Worm (Caenorhabditis elegans): Measurements from ENCODE around the gene ech-5.

Gene ech-5

ce11 chrIV:796521-797073 is at the start of gene ech-5, which contains the start of gene F56B3.11:
Gene ech-5, plus strand, starts transcription at chrIV:797023.
Gene F56B3.11, minus strand, starts transcription at chrIV:796571.
- peak; percentile 68 for TF ChIP-seq F13H6.1 (tag; optimal IDR thresholded peaks at IDR 0.05)
- peak; percentile 32 for TF ChIP-seq egl-27 (tag; optimal IDR thresholded peaks at IDR 0.05)
- peak; percentile 50 for TF ChIP-seq Y55F3AM.14 (GFP tag; optimal IDR thresholded peaks at IDR 0.05)
- TF ChIP-seq snpc-4 (tag; optimal IDR thresholded peaks at IDR 0.05): peak; percentile 26
- TF ChIP-seq unc-62 (GFP tag; optimal IDR thresholded peaks at IDR 0.05): no peak
- no peak for TF ChIP-seq ceh-82 (tag; optimal IDR thresholded peaks at IDR 0.05)
- no peak for TF ChIP-seq zag-1 (tag; optimal IDR thresholded peaks at IDR 0.05)
- TF ChIP-seq crh-2 (tag; optimal IDR thresholded peaks at IDR 0.05): peak; percentile 56
- peak; percentile 66 for TF ChIP-seq nhr-25 (tag; optimal IDR thresholded peaks at IDR 0.05)
- TF ChIP-seq ztf-11 (tag; optimal IDR thresholded peaks at IDR 0.05): no peak
- peak; percentile 80 for TF ChIP-seq lin-13 (GFP tag; optimal IDR thresholded peaks at IDR 0.05)
- peak; percentile 39 for TF ChIP-seq nhr-129 (tag; optimal IDR thresholded peaks at IDR 0.05)
- peak; percentile 94 for TF ChIP-seq sma-3 (GFP tag; optimal IDR thresholded peaks at IDR 0.05)
- TF ChIP-seq R02D3.7 (tag; optimal IDR thresholded peaks at IDR 0.05): no peak
- peak; percentile 26 for TF ChIP-seq skn-1 (tag; optimal IDR thresholded peaks at IDR 0.05)
- TF ChIP-seq unc-55 (GFP tag; optimal IDR thresholded peaks at IDR 0.05): peak; percentile 87
- TF ChIP-seq ztf-4 (tag; optimal IDR thresholded peaks at IDR 0.05): peak; percentile 1
- peak; percentile 43 for TF ChIP-seq nhr-6 (tag; optimal IDR thresholded peaks at IDR 0.05)
- TF ChIP-seq fos-1 (tag; optimal IDR thresholded peaks at IDR 0.05): peak; percentile 44
- no peak for TF ChIP-seq lin-39 (tag; optimal IDR thresholded peaks at IDR 0.05)
- peak; percentile 48 to 88 for TF ChIP-seq lsy-2 (tag; optimal IDR thresholded peaks at IDR 0.05)
- peak; percentile 78 for TF ChIP-seq gmeb-1 (tag; optimal IDR thresholded peaks at IDR 0.05)
- TF ChIP-seq nhr-21 (tag; optimal IDR thresholded peaks at IDR 0.05): peak; percentile 13
- peak; percentile 37 for TF ChIP-seq nhr-10 (tag; optimal IDR thresholded peaks at IDR 0.05)
- TF ChIP-seq ceh-16 (tag; optimal IDR thresholded peaks at IDR 0.05): peak; percentile 25
- TF ChIP-seq C34F6.9 (tag; optimal IDR thresholded peaks at IDR 0.05): peak; percentile 91

- TF ChIP-seq elt-3 (tag; optimal IDR thresholded peaks at IDR 0.05): no peak
- TF ChIP-seq fos-1 (tag; optimal IDR thresholded peaks at IDR 0.05): no peak
- TF ChIP-seq nhr-77 (tag; optimal IDR thresholded peaks at IDR 0.05): no peak
- no peak for TF ChIP-seq zag-1 (tag; optimal IDR thresholded peaks at IDR 0.05)
- no peak for TF ChIP-seq Y55F3AM.14 (GFP tag; optimal IDR thresholded peaks at IDR 0.05)
- no peak for TF ChIP-seq mab-5 (tag; optimal IDR thresholded peaks at IDR 0.05)
- no peak for TF ChIP-seq sem-4 (tag; optimal IDR thresholded peaks at IDR 0.05)
- no peak for TF ChIP-seq R02D3.7 (tag; optimal IDR thresholded peaks at IDR 0.05)
- TF ChIP-seq mdl-1 (tag; optimal IDR thresholded peaks at IDR 0.05): no peak
- TF ChIP-seq nhr-129 (tag; optimal IDR thresholded peaks at IDR 0.05): no peak
- TF ChIP-seq lin-11 (tag; optimal IDR thresholded peaks at IDR 0.05): no peak
- TF ChIP-seq lsy-2 (tag; optimal IDR thresholded peaks at IDR 0.05): no peak
- no peak for TF ChIP-seq gmeb-1 (tag; optimal IDR thresholded peaks at IDR 0.05)
- TF ChIP-seq C34F6.9 (tag; optimal IDR thresholded peaks at IDR 0.05): no peak
- no peak for TF ChIP-seq ztf-1 (GFP tag; conservative IDR thresholded peaks at IDR 0.05)
- no peak for TF ChIP-seq crh-2 (tag; optimal IDR thresholded peaks at IDR 0.05)
Measured at ce11 chrIV:749557-749956, 47.3 kb upstream of the ech-5 start.

- TF ChIP-seq mab-5 (tag; optimal IDR thresholded peaks at IDR 0.05) (no peak), nhr-21 (tag; optimal IDR thresholded peaks at IDR 0.05) (no peak), alr-1 (tag; optimal IDR thresholded peaks at IDR 0.05) (no peak), aly-2 (tag; optimal IDR thresholded peaks at IDR 0.05) (no peak), gmeb-1 (tag; optimal IDR thresholded peaks at IDR 0.05) (no peak), elt-1 (tag; optimal IDR thresholded peaks at IDR 0.05) (no peak), R02D3.7 (tag; optimal IDR thresholded peaks at IDR 0.05) (no peak), unc-62 (GFP tag; optimal IDR thresholded peaks at IDR 0.05) (no peak), Y55F3AM.14 (GFP tag; optimal IDR thresholded peaks at IDR 0.05) (no peak)
Measured at ce11 chrIV:754357-754972, 42.4 kb upstream of the ech-5 start.

ce11 chrIV:756421-756820 is 40.4 kb upstream of the ech-5 start, which contains the start of gene srt-23:
Gene srt-23, plus strand, starts transcription at chrIV:756721.
- no peak for TF ChIP-seq sem-4 (tag; optimal IDR thresholded peaks at IDR 0.05)
- TF ChIP-seq aly-2 (tag; optimal IDR thresholded peaks at IDR 0.05): no peak
- no peak for TF ChIP-seq nhr-6 (tag; optimal IDR thresholded peaks at IDR 0.05)
- TF ChIP-seq fos-1 (tag; optimal IDR thresholded peaks at IDR 0.05): no peak
- no peak for TF ChIP-seq sma-3 (GFP tag; optimal IDR thresholded peaks at IDR 0.05)
- no peak for TF ChIP-seq R02D3.7 (tag; optimal IDR thresholded peaks at IDR 0.05)
- TF ChIP-seq sma-9 (GFP tag; optimal IDR thresholded peaks at IDR 0.05): no peak
- no peak for TF ChIP-seq sma-9 (tag; optimal IDR thresholded peaks at IDR 0.05)
- TF ChIP-seq blmp-1 (tag; optimal IDR thresholded peaks at IDR 0.05; ENCODE audit: insufficient read depth): no peak
- TF ChIP-seq ZK546.5 (tag; optimal IDR thresholded peaks at IDR 0.05): no peak
- TF ChIP-seq nhr-25 (tag; optimal IDR thresholded peaks at IDR 0.05): no peak
- no peak for TF ChIP-seq nhr-23 (tag; optimal IDR thresholded peaks at IDR 0.05)
- TF ChIP-seq lin-13 (GFP tag; optimal IDR thresholded peaks at IDR 0.05): no peak
- TF ChIP-seq mbf-1 (tag; optimal IDR thresholded peaks at IDR 0.05): no peak
- TF ChIP-seq unc-62 (GFP tag; optimal IDR thresholded peaks at IDR 0.05): no peak
- no peak for TF ChIP-seq unc-55 (GFP tag; optimal IDR thresholded peaks at IDR 0.05)
- no peak for TF ChIP-seq elt-3 (tag; optimal IDR thresholded peaks at IDR 0.05)
- no peak for TF ChIP-seq zag-1 (tag; optimal IDR thresholded peaks at IDR 0.05)
- TF ChIP-seq alr-1 (tag; optimal IDR thresholded peaks at IDR 0.05): no peak

Measured in whole organism, L2 larva.